Fruit fly (Drosophila melanogaster) whole organism, wandering third instar larva: ENCODE data around the gene sba.

Experiments used
- CG9705 ChIP-seq: fragments of 200-800 bp; sonication (Bioruptor generic); optimal IDR thresholded peaks from 2 replicates; lab custom pipeline; 2018; ENCODE audit warnings: missing biosample characterization, mild to moderate bottlenecking, missing genetic modification characterization
- CrebA ChIP-seq: fragments of 200-800 bp; sonication (Bioruptor generic); optimal IDR thresholded peaks from 2 replicates; lab custom pipeline; 2016; ENCODE audit warnings: missing biosample characterization, mild to moderate bottlenecking, missing genetic modification characterization, borderline replicate concordance
- GATAd ChIP-seq: sonication (Bioruptor generic); optimal IDR thresholded peaks from 2 replicates; lab custom pipeline; 2016; ENCODE audit warnings: missing biosample characterization, missing genetic modification characterization
- Hnf4 ChIP-seq: fragments of 200-800 bp; sonication (Bioruptor generic); optimal IDR thresholded peaks from 2 replicates; lab custom pipeline; 2016; ENCODE audit warnings: missing biosample characterization, mild to moderate bottlenecking, missing genetic modification characterization
- Mio ChIP-seq: sonication (Bioruptor generic); optimal IDR thresholded peaks from 2 replicates; lab custom pipeline; 2016; ENCODE audit warnings: missing biosample characterization, missing genetic modification characterization
- ey ChIP-seq: fragments of 200-800 bp; sonication (Bioruptor generic); optimal IDR thresholded peaks from 2 replicates; lab custom pipeline; 2016; ENCODE audit warnings: missing biosample characterization, missing genetic modification characterization
- foxo ChIP-seq, 2 experiments: fragments of 200-800 bp; sonication (Bioruptor generic); optimal IDR thresholded peaks; 2 replicates in 1 of 2; 3 replicates in 1 of 2; lab custom pipeline; 2016 to 2017; ENCODE audit warnings: missing biosample characterization in 2 of 2, missing genetic modification characterization in 2 of 2
- fru ChIP-seq: fragments of 200-800 bp; sonication (Bioruptor generic); optimal IDR thresholded peaks from 3 replicates; lab custom pipeline; 2016; ENCODE audit warnings: missing biosample characterization, mild to moderate bottlenecking, missing genetic modification characterization
- h ChIP-seq: fragments of 200-800 bp; sonication (Bioruptor generic); optimal IDR thresholded peaks from 3 replicates; lab custom pipeline; 2016; ENCODE audit warnings: missing biosample characterization, mild to moderate bottlenecking, missing genetic modification characterization
- lola ChIP-seq: fragments of >200 bp; optimal IDR thresholded peaks from 2 replicates; lab custom pipeline; 2017; ENCODE audit warnings: missing biosample characterization, missing genetic modification characterization
- psq ChIP-seq: fragments of 200-800 bp; sonication (Bioruptor generic); optimal IDR thresholded peaks from 3 replicates; lab custom pipeline; 2017; ENCODE audit warnings: missing biosample characterization, mild to moderate bottlenecking, missing genetic modification characterization, moderate library complexity
- usp ChIP-seq: fragments of >200 bp; optimal IDR thresholded peaks from 2 replicates; lab custom pipeline; 2017; ENCODE audit warnings: missing biosample characterization, missing genetic modification characterization

DNA sequence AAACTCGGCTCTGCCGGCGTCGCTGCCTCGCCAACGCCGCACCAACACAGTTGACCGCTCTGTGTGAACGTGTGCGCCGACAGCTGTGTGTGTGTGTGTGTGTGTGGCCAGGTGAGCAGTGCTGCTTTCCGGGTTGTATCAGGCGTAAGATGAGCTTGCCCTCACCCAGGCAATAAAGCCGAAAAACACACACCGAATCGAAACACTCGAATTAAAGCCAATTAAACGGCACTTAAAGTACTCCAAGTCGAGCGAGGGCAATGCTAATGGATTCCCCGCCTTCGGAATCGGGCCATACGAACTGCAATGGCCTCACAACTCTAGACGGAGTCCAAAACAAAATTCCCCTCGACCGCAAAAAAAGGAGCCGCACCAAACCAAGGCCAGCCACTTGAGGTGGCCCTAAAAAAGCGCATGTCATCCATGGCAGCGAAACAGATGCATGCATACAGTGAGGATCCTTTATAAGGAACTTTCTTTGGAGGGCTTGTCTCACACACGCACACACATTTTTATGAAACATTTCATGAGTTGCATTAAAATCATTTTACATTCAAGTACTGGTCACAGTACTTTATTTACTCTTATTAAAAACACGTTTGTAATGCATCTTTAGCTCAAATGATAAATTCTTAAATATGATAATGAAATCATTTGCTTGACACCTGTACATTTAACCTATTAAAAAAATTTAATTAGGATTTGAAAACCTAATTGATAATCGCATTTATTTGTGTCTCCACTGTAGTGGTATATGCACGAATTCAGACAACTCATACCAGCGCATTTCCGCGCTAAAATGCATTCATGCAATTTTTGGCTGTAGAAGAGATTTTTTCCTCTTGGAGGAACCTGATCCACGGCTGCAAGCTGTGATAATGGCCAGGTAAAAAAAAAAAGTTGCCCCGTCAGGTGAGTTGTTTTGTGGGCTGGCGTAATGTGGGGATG lies 26.0 kb upstream of the sba start:
- peak; percentile 95 for TF ChIP-seq ey (GFP tag; lab: Kevin White, UChicago)
- TF ChIP-seq usp (GFP tag; lab: Kevin White, UChicago) = no peak
- TF ChIP-seq fru (GFP tag; lab: Kevin White, UChicago) = peak; percentile 94
- TF ChIP-seq Hnf4 (GFP tag; lab: Kevin White, UChicago) = peak; percentile 85
- TF ChIP-seq Mio (GFP tag; lab: Kevin White, UChicago) = peak; percentile 17
- TF ChIP-seq CrebA (GFP tag; lab: Kevin White, UChicago) = no peak
- peak; percentile 86 for TF ChIP-seq psq (GFP tag; lab: Kevin White, UChicago)
- no peak for TF ChIP-seq lola (GFP tag; lab: Kevin White, UChicago)
- TF ChIP-seq GATAd (GFP tag; lab: Kevin White, UChicago) = no peak
- peak; percentile 92 for TF ChIP-seq h (GFP tag; lab: Kevin White, UChicago)
- TF ChIP-seq CG9705 = peak; percentile 90
- peak; percentile 75 to 94 for TF ChIP-seq foxo (GFP tag; optimal IDR thresholded peaks at IDR 0.05; lab: Kevin White, UChicago)
